Fruit fly (Drosophila melanogaster): ENCODE measurements around the gene CG3306.

The CG3306 gene

DNA sequence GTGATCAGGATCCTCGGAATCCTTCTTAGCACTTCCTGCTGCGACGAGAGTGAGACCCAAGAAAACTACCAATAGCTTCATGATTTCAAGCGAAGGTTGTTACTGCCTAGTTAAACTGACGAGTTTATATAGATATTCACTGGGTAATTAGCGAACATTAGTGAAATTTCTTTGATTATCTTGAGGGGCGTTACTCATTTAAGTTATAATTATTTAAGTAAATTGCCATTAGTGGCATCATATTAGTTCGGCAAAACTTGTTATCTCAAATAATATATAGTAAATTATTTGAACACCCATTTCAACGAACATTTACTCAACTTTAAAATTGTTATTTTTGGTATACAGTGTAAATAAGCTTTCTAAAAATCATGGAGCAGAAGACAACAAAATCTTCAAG lies at the start of gene CG3306, which contains the start of gene CG3088:
CG3306 (plus strand) TSS at position 299 of the 400 bp plus-strand sequence.
CG3088 (minus strand) TSS at position 101 of the 400 bp plus-strand sequence.
- TF ChIP-seq noc (tag; optimal IDR thresholded peaks at IDR 0.05), result no peak

DNA sequence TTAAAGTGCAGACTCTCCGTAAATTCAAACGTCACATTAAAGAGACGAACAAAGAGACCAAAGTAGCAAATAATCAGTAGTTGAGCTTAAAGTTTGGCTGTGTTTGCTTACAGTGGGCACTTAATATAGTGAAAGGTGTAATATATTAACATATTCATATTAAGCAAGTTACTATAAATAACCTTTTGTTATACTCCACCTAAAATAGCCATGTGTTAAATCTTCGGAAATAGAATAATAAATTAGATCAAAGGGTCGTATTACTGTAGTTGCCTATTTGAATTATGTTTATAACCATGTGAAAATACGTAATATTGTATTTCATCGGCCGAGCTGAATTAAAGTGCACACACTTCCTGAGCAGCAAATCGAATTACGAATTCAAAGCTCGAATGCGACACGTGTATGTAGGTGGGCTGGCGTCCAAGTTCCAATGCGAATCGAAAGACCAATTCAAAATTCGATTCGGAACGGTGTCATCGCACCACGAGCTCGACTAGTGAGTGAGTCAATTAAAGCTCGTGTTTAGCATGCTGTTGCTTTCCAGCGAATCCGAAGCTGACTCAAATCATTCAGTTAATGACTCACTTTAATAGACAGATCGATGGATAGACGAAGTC lies 49.0 kb upstream of the CG3306 start:
- TF ChIP-seq noc (tag; optimal IDR thresholded peaks at IDR 0.05), result no peak

DNA sequence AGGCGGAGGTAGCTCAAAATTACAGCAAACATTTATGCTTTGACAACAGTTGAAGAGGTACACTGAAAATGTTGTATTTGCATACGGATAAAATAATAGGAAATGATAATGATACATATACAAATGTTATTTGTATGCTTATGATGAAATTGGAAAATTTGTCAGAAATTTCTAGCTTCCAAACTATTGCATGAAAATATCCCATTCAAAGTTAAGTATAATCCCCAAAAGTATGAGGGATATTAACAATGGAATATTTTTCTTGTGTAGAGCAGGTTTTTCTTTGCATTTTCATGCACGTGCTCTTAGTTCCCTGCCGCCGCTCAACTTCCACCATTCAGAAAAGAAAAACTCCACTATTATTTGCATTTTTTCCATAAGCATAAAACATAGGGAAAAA lies 46.3 kb upstream of the CG3306 start:
- TF ChIP-seq noc (tag; optimal IDR thresholded peaks at IDR 0.05), result no peak

DNA sequence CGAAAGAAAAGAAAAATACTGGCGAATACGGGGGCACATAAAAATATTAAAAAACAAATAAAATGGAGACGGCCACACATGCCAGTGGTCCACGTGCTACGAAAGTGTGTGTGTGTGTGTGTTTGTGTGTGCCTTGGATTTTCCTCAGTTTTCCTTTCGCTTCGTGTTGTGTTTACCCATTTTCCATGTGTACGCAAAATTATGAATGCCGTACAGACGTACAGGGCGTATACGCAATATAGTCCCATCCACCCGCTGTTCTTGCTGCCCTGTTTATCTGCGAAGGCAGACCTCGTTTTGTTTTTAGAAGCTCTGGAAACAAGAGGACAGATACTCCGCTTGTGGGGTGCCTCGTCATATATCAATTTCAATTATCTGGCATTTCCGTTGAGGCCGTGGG lies 44.7 kb upstream of the CG3306 start:
- no peak for TF ChIP-seq noc (tag; optimal IDR thresholded peaks at IDR 0.05)

DNA sequence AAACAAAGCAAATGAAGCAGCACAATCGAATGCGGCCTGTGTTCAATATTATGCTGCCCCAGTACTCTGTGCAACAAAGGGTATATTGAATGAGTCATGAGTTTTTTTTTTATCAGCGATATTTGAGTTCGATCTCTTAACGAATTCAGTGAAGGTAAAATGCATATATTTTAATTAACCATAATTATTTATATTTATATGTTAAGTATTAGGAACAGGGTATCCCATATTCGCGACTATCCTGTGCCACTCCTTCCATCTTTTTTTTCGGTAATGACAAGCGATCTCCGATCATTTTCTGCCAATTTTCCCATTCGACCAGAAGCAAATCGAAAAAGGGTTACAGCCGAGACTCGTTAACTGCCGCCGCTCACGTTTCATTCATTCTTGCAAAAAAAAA lies 42.3 kb upstream of the CG3306 start:
- no peak for TF ChIP-seq noc (tag; optimal IDR thresholded peaks at IDR 0.05)

DNA sequence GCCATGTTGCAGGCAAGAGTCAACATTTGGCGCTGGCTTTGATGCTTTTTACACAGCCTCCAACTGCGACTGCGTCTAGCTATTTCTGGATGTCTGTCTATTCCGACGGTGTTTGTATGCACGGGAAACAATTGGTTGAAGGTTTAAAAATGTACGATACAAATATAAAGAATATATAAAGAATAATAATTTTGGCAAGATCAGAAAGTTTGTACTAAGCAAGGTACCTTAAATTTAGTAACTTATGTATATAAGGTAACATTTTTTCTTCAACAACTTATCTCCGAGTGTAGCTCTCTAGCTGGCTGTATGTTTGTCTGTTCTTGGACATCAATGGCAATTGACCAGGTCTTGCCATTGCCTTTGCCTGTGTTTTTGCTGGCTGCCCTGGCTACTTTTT lies 34.5 kb upstream of the CG3306 start:
- no peak for TF ChIP-seq noc (tag; optimal IDR thresholded peaks at IDR 0.05)

DNA sequence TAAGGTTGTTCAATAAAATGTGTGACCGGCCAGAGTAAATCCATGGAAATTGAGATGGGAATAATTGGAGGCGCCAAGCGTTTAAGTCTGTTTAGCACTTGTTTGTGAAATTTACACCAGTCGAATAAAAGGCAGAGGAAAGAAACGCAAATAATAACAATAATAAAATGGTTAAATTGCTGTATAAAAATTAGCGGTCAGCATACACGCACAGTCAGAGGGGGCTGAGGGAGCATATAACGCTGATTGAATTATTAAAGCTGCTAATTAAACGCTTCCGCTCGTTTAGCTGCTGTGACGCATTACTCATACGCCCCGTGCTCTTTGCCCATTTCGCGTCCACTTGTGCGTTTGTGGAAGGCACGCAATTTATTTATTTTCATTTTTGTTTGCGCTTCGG lies 33.6 kb upstream of the CG3306 start:
- no peak for TF ChIP-seq noc (tag; optimal IDR thresholded peaks at IDR 0.05)

DNA sequence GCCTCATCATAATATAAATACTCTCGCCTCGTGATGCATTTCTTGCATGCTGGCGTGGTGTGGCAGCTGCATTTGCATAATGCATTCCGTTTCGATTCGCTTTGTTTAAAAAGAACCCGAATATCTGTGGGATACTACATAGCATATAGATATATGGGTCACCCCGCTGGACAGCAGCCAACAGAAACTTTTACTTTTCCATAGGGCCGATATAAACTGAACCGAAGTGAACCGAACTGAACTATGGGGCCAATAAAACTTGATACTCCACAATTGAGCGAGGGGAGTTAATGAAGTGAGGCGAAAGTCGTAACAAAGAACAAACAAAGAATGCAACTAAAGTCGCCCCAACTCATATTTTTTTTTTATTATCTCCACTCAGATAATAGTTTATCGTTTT lies 32.1 kb upstream of the CG3306 start:
- no peak for TF ChIP-seq noc (tag; optimal IDR thresholded peaks at IDR 0.05)

DNA sequence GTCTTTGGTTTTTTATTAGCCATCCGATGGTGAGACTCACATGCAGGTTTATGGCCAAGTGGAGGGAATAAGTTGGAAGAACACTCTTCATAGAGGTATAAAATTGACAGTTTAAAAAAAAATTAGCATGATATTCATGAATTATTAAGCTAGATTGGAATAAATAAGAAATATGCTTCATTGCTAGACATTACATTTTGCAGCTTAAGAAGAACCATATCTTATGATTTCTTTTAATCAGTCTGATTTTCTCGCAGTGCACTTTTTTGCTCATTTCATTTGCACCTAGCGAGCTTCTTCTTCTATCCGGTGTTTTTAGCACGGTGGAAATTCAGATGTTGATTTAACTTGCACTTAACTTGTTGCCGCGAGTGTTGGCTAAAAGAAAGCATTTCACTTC lies 31.5 kb upstream of the CG3306 start:
- no peak for TF ChIP-seq noc (tag; optimal IDR thresholded peaks at IDR 0.05)

DNA sequence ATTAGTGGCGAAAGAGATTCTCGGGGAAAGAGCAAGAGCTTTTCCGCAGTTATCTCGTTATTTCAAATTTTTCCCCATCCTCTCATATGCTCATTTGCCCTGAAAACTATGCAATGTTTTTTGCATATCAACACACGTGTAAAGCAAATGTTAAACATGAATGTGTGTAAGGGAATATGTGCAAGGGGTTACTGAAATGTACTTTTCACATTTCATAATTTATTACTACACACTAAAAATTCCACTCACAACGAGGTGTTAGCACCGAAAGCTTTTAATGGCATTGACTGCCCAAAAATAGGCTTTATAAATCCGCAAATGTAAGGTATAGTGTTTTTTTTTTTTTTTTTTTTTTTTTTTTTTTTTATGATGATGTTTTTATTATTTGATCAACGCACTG lies 29.7 kb upstream of the CG3306 start:
- TF ChIP-seq noc (tag; optimal IDR thresholded peaks at IDR 0.05), result no peak

DNA sequence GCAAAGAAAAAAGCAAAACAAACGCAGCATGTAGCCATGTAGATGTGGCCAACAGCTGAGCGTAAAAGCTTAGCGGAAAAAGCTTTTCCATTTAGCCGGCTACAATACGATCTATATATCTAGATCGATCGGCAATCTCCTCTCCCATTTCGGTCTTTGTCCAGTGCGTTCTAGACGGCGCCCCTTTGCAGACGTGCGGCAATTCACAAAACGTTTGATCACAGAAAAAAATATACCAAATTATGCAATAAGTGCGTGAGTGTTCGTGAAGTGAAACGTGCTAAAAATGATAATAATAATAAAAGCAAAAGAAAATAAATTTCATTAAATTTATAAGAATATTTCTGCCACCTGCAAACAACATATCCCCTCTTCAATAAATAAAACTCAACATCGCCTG lies 17.9 kb upstream of the CG3306 start:
- no peak for TF ChIP-seq noc (tag; optimal IDR thresholded peaks at IDR 0.05)

DNA sequence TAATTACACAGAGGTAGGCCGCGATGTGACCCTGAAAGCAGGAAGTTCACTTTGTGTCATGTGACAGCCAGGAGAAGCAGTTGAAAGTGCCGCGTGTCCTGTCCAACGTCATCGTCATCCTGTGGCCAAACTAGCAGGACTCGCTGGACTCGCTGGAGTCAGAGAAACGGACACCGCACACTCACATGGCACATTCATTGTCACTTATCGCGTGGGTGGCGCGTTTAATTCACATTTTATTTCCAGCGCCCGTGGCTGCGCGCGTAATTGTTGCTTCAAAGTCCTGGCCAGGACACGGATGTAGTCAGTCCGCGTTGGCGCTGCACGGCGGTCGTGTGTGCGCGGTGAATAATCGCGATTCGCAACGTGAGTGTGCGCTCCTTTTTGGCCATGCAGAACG lies 3.9 kb upstream of the CG3306 start, which contains the start of gene Tmc:
Tmc (plus strand) TSS at position 301 of the 400 bp plus-strand sequence.
- no peak for TF ChIP-seq noc (tag; optimal IDR thresholded peaks at IDR 0.05)

DNA sequence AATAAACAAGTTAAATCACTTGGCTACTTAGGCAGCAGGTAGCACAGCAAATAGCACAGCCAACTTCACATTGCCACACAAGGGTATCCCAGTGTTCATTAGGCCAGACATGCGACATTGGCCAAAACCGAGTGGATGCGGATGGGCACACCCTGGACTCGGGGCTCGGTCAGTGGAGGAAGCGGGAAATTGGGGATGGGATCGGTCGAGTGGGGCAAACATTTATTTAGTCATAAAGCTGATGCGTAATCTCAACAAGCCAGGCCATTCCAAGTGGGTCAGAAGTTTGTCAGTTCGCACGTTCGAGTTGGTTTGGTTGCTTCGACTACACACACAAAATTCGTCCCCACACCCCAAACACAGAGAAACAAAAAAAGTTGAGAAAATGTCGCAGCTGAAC lies 2.6 kb upstream of the CG3306 start, which contains the start of gene CG3222:
CG3222 (plus strand) TSS at position 301 of the 400 bp plus-strand sequence.
- no peak for TF ChIP-seq noc (tag; optimal IDR thresholded peaks at IDR 0.05)

DNA sequence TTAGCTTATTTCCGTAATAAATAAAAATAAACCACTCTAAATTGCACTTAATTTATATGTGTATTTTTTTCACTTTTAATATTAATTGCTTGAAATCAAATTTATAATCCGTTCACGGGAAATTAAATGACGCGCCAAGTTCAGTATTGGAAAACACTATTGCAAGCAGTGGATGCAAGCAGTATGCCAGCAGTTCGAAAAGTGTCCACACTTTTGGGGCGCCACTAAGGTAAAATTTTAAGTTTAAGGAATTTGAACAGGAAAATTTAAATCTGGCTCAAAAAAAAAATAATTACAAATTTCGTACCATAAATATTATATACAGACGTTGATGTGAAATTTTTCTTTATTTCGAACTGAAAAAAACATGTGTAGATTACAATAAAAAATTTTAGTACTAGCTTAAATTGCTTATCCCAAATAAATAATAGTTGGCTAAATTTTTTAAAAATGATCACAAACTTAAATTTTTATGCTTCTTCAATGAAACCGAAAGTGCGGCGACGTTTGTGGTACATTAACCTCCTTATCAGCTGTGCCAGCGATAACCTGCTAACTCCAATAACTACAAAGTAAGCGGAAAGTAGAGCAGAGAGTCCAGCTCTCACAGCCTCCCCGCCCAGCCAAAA lies 12.8 kb downstream of the CG3306 start:
- no peak for TF ChIP-seq noc (tag; optimal IDR thresholded peaks at IDR 0.05)

DNA sequence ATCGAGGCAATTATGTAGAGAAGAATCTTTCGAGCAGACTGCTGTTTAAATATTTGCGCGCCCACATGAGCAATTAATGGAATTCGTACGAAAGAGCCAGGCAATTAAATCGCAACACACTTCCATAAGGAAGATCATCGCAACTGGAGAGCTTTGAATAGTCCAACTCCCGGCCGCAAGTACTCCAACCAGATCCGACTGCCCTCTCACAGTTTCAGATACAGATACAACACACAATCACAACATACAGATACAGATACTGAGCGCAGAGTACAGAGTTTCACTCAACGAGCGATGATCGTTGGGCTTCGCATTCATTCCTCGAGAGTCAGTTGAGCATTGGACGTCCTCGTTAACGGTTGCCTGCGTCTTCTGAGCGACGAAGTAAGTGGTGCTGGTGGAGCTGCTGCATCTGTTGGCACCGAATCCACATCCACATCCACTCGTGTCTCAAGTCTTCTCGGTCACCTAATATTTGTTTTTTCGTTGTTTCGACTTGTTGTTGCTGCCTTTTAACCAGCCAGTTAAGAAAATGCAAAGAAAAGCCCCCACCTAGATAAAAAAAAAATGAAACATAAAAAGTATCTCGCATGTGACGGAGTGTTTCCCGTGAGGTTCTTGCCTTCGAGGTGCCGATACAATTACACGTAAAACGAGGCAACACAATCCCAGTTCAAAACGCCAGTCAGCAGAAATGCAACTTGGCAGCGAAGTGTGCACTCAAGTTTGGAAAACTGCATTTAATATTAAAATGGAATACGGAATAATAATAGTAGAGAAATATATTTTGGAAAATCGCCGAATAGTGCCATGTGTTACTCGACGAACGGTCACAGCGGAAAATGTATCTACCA lies 13.5 kb downstream of the CG3306 start, which contains the start of gene LanB2:
LanB2 (plus strand) TSS at position 326 of the 854 bp plus-strand sequence.
- TF ChIP-seq noc (tag; optimal IDR thresholded peaks at IDR 0.05), result peak; percentile 37

DNA sequence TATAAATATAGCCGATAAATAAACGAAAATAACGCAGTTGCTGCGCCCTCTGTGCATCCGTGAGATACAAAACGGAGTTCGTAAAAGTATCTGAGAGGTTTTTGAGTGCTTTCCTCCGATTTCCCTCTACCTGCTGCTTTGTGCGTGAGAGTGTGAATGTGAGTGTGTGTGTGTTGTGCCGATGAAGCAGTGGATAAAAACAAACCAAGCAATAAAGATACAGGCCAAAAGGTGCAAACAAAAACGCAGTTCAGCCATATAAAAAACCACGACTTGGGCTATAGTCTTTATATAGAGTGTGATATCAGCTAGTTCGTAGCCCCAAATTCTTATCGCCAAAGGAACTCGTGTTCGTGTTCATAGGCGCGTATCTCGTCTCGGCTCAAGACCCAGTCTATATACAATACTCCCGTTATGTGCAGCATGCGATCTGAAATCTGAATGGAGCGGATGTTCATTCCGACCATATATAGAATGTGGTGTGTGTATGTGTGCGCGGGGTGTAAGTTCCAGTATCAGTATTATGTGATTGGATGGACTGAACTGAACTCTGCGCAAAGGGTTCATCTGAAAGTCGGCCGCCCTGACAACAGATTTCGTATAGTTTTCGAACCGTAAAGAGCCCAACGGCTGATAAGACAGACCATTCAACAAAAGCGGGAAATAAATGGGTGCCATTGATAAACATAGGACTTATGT lies 14.3 kb downstream of the CG3306 start:
- peak; percentile 33 for TF ChIP-seq noc (tag; optimal IDR thresholded peaks at IDR 0.05)

All from whole organism, larva.